Worm (Caenorhabditis elegans) whole organism, midembryonic: ENCODE results near the gene F41G3.19.
A peak's percentile ranks its signal among the peaks of the same experiment; 100 is the strongest.

ENCODE experiments used
- T22C8.4 ChIP-seq: fragments of 200-800 bp; sonication (Bioruptor generic); IDR thresholded peaks from 2 replicates; pipeline ENCODE4 v1.3.6; 2022; ENCODE audit warnings: missing genetic modification characterization, missing compliant biosample characterization
- cog-1 ChIP-seq: sonication (generic microtip); optimal IDR thresholded peaks from 2 replicates; lab custom pipeline; 2016; ENCODE audit warnings: missing genetic modification characterization, missing compliant biosample characterization
- flt-1 ChIP-seq: fragments of 200-800 bp; sonication (Bioruptor generic); IDR thresholded peaks from 2 replicates; pipeline ENCODE4 v1.3.6; 2022; ENCODE audit warnings: missing genetic modification characterization, missing compliant biosample characterization
- klf-2 ChIP-seq: fragments of 200-800 bp; sonication (Bioruptor generic); conservative IDR thresholded peaks from 2 replicates; pipeline ENCODE4 v1.3.6; 2022; ENCODE audit warnings: missing genetic modification reagents, missing genetic modification characterization, missing compliant biosample characterization
- med-1 ChIP-seq: sonication (generic microtip); optimal IDR thresholded peaks from 2 replicates; lab custom pipeline; 2017; ENCODE audit warnings: missing genetic modification characterization, mild to moderate bottlenecking, missing compliant biosample characterization, antibody characterized with exemption, missing genetic modification reagents; ENCODE audit not compliant: insufficient read depth
- ref-1 ChIP-seq: fragments of 200-800 bp; sonication (Bioruptor generic); conservative IDR thresholded peaks from 2 replicates; pipeline ENCODE4 v1.3.6; 2022; ENCODE audit warnings: missing genetic modification reagents, missing genetic modification characterization, missing compliant biosample characterization
- tab-1 ChIP-seq: fragments of 200-800 bp; sonication (Bioruptor generic); IDR thresholded peaks from 2 replicates; pipeline ENCODE4 v1.3.6; 2022; ENCODE audit warnings: missing genetic modification characterization, missing compliant biosample characterization
- ztf-23 ChIP-seq: fragments of 200-800 bp; sonication (Bioruptor generic); IDR thresholded peaks from 2 replicates; pipeline ENCODE4 v1.3.6; 2022; ENCODE audit warnings: missing genetic modification reagents, missing genetic modification characterization, missing compliant biosample characterization
- ztf-29 ChIP-seq: fragments of 200-800 bp; sonication (Bioruptor generic); IDR thresholded peaks from 2 replicates; pipeline ENCODE4 v1.3.6; 2022; ENCODE audit warnings: missing genetic modification reagents, missing genetic modification characterization, missing compliant biosample characterization

Gene F41G3.19

DNA sequence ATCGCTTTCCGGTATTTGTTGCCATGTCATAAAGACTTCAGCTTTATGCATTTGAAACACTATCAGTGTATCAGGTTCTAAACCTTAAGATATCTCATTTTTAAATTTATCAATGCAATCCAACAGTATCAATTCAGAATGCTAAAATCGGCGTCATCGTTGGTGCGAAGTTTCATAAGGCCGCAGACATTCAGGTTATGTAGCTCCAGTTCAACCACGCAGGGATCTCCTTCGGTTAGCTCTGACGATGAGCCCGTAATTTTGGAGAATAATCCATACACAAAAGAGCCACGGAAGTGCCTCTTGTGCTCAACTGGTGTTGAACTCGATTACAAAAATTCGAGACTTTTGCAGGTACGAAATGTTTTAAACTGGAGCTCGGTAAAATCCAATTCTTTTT is 15.9 kb downstream of the F41G3.19 start, which contains the start of gene mrps-18.C:
TSS of gene mrps-18.C (plus strand) at position 138 of the 400 bp plus-strand sequence.
- TF ChIP-seq ztf-23 (GFP tag; lab: Robert Waterston, UW), result no peak
- TF ChIP-seq flt-1 (GFP tag; lab: Robert Waterston, UW), result no peak
- no peak for TF ChIP-seq cog-1 (tag; lab: Kevin White, UChicago)
- no peak for TF ChIP-seq ztf-29 (GFP tag; lab: Robert Waterston, UW)
- TF ChIP-seq T22C8.4 (GFP tag; lab: Robert Waterston, UW), result no peak
- TF ChIP-seq ref-1 (GFP tag; lab: Robert Waterston, UW), result no peak
- TF ChIP-seq klf-2 (GFP tag; lab: Robert Waterston, UW), result no peak
- TF ChIP-seq med-1, result no peak
- TF ChIP-seq tab-1 (GFP tag; lab: Robert Waterston, UW), result no peak

DNA sequence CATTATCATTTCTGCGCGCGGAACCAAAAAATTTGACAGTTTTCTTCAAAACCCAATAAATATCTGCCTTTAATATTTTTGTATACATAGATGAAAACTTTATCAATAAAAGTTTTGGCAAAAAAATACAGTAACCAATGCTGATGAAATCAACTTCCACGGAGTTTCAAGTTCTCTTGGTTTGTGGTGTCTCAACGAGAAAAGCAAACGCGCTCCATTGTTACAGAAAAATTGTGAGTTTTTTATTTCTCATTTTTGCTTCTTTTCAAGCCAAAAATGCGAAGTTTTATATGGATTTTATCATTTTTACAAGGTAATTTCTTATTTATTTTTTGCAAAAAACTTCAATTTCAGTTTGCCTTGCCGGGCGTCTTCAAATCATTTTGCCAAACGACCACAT is 17.3 kb downstream of the F41G3.19 start, which contains the start of gene T14B4.3:
TSS of gene T14B4.3 (plus strand) at position 264 of the 400 bp plus-strand sequence.
- TF ChIP-seq cog-1 (tag; lab: Kevin White, UChicago) (peak; percentile 26), ztf-23 (GFP tag; lab: Robert Waterston, UW) (peak; percentile 50; the same call in 1 of the 2 replicates), klf-2 (GFP tag; lab: Robert Waterston, UW) (no peak)

DNA sequence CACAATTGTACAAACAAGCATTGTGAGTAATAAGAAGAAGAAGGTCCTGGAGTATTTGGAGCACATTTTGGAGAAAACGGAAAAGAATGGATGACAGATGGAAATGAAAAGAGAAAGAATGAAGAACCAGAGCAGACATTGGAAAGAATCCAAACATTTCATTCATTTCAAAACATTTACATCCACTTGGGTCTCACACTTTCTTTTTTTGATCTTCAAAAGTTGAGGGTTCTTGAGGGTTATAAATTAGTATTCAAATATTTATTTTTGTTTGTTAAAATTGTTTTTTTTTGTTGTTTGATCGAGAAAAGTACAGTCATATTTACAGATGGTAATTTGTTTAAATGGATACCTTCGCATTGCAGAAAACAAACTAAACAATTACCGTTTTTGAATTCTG is 18.2 kb downstream of the F41G3.19 start, which contains the start of gene T14B4.9:
TSS of gene T14B4.9 (minus strand) at position 101 of the 400 bp plus-strand sequence.
- TF ChIP-seq cog-1 (tag; lab: Kevin White, UChicago) (no peak), ref-1 (GFP tag; lab: Robert Waterston, UW) (no peak), T22C8.4 (GFP tag; lab: Robert Waterston, UW) (no peak), med-1 (no peak)

ce11 chrII:6729331-6729730 is 22.6 kb downstream of the F41G3.19 start, which contains the start of gene T14B4.8:
Gene T14B4.8, minus strand, starts transcription at chrII:6729390.
- no peak for TF ChIP-seq T22C8.4 (GFP tag; lab: Robert Waterston, UW)
- no peak for TF ChIP-seq klf-2 (GFP tag; lab: Robert Waterston, UW)
- no peak for TF ChIP-seq ztf-23 (GFP tag; lab: Robert Waterston, UW)

- TF ChIP-seq T22C8.4 (GFP tag; lab: Robert Waterston, UW), result no peak
- TF ChIP-seq cog-1 (tag; lab: Kevin White, UChicago), result no peak
- TF ChIP-seq med-1, result no peak
- no peak for TF ChIP-seq flt-1 (GFP tag; lab: Robert Waterston, UW)
- no peak for TF ChIP-seq ztf-29 (GFP tag; lab: Robert Waterston, UW)
- TF ChIP-seq ref-1 (GFP tag; lab: Robert Waterston, UW), result no peak
- no peak for TF ChIP-seq klf-2 (GFP tag; lab: Robert Waterston, UW)
- TF ChIP-seq ztf-23 (GFP tag; lab: Robert Waterston, UW), result no peak
These were observed 25.1 kb downstream of the F41G3.19 start for ce11 chrII:6726814-6727213.

ce11 chrII:6721581-6721980 is 30.3 kb downstream of the F41G3.19 start:
- TF ChIP-seq T22C8.4 (GFP tag; lab: Robert Waterston, UW) (no peak), med-1 (peak; percentile 9), cog-1 (tag; lab: Kevin White, UChicago) (no peak), tab-1 (GFP tag; lab: Robert Waterston, UW) (peak; percentile 70; the same call in 1 of the 2 replicates), ztf-29 (GFP tag; lab: Robert Waterston, UW) (0 out of 2 replicates have a peak, but pooled peaks have one; percentile 45), klf-2 (GFP tag; lab: Robert Waterston, UW) (no peak), ztf-23 (GFP tag; lab: Robert Waterston, UW) (peak; percentile 85), flt-1 (GFP tag; lab: Robert Waterston, UW) (peak; percentile 65; the same call in 1 of the 2 replicates)

- TF ChIP-seq klf-2 (GFP tag; lab: Robert Waterston, UW) (no peak), ztf-29 (GFP tag; lab: Robert Waterston, UW) (no peak), flt-1 (GFP tag; lab: Robert Waterston, UW) (no peak), ztf-23 (GFP tag; lab: Robert Waterston, UW) (no peak), tab-1 (GFP tag; lab: Robert Waterston, UW) (no peak), T22C8.4 (GFP tag; lab: Robert Waterston, UW) (no peak), ref-1 (GFP tag; lab: Robert Waterston, UW) (no peak), med-1 (no peak), cog-1 (tag; lab: Kevin White, UChicago) (no peak)
These were observed 33.7 kb downstream of the F41G3.19 start, which contains the start of gene tsp-10 for ce11 chrII:6718221-6718620. Gene tsp-10, plus strand, starts transcription at chrII:6718586.

DNA sequence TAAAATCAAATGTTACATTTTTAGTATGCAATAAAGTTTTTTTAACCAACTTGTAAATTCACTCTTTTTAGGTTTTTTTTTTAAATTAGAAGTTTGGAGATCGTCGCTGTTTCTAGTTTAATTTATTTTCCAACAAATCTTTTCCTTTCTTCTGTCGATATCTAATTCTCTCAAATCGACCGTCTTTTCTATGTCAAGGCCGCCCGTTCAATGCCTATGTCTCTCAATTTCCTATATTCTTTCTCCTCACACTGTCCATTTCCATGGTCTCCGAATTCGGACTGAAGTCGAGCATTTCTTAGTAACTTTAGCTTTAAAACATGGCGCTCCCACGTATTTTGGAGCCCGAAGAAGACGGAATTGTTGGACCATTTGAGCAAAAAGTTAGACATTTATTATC is 35.3 kb downstream of the F41G3.19 start, which contains the start of the genes T14B4.5 and T14B4.20:
TSS of gene T14B4.5 (plus strand) at position 226 of the 400 bp plus-strand sequence.
TSS of gene T14B4.20 (plus strand) at position 264 of the 400 bp plus-strand sequence.
- TF ChIP-seq flt-1 (GFP tag; lab: Robert Waterston, UW), result no peak
- TF ChIP-seq T22C8.4 (GFP tag; lab: Robert Waterston, UW), result no peak
- no peak for TF ChIP-seq tab-1 (GFP tag; lab: Robert Waterston, UW)
- no peak for TF ChIP-seq med-1
- TF ChIP-seq ztf-23 (GFP tag; lab: Robert Waterston, UW), result no peak
- no peak for TF ChIP-seq cog-1 (tag; lab: Kevin White, UChicago)
- no peak for TF ChIP-seq ztf-29 (GFP tag; lab: Robert Waterston, UW)

- no peak for TF ChIP-seq ztf-29 (GFP tag; lab: Robert Waterston, UW)
- no peak for TF ChIP-seq cog-1 (tag; lab: Kevin White, UChicago)
- TF ChIP-seq klf-2 (GFP tag; lab: Robert Waterston, UW), result no peak
- TF ChIP-seq tab-1 (GFP tag; lab: Robert Waterston, UW), result no peak
- no peak for TF ChIP-seq T22C8.4 (GFP tag; lab: Robert Waterston, UW)
- no peak for TF ChIP-seq flt-1 (GFP tag; lab: Robert Waterston, UW)
- TF ChIP-seq ref-1 (GFP tag; lab: Robert Waterston, UW), result no peak
- no peak for TF ChIP-seq ztf-23 (GFP tag; lab: Robert Waterston, UW)
- no peak for TF ChIP-seq med-1
These were observed 36.1 kb downstream of the F41G3.19 start for ce11 chrII:6715853-6716252.
